Fruit fly (Drosophila melanogaster) whole organism: ENCODE results near the gene eIF4EHP.

Source experiments
- CG8478 ChIP-seq: fragments of >200 bp; optimal IDR thresholded peaks from 2 replicates; lab custom pipeline; 2018; ENCODE audit warnings: inconsistent platforms
- EcR ChIP-seq, 2 experiments: fragments of >200 bp; optimal IDR thresholded peaks; 2 replicates each; lab custom pipeline; 2017; ENCODE audit warnings: missing biosample characterization in 2 of 2, missing genetic modification characterization in 2 of 2, missing genetic modification reagents in 2 of 2
- pan ChIP-seq: fragments of >200 bp; optimal IDR thresholded peaks from 2 replicates; lab custom pipeline; 2017
- usp ChIP-seq: fragments of >200 bp; optimal IDR thresholded peaks from 2 replicates; lab custom pipeline; 2017; ENCODE audit warnings: missing biosample characterization, missing genetic modification characterization, mixed read lengths

DNA sequence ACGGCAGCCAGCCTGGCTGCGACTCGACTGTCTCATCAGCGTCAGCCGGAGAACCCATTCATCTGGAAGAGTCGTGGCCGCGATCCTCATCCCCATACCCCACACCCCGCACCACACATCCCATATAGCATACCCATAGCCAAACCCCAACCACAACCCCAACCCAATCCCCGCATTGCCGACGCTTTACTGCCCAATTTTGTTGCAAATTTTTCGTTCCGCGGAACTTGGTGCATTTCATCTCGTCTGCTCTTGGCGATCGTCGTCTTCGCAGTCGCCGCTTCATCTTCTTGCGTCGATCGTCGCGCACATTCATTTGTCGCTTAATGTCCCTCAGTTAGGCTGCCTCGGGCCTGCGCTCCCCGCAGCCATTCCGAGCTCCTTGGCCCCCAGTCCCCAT, 34.6 kb upstream of the eIF4EHP start:
- TF ChIP-seq pan (no peak), EcR (GFP tag; optimal IDR thresholded peaks at IDR 0.05; lab: Kevin White, UChicago) (no peak), CG8478 (no peak), usp (GFP tag; lab: Kevin White, UChicago) (no peak)
